Worm (Caenorhabditis elegans) whole organism, L3 larva: ENCODE measurements around the gene Y19D10B.8.

ENCODE experiments used
- ZK546.5 ChIP-seq: sonication (generic microtip); optimal IDR thresholded peaks from 2 replicates; lab custom pipeline; 2017; ENCODE audit warnings: missing biosample characterization, missing genetic modification characterization
- ama-1 ChIP-seq: fragments of 150-350 bp; optimal IDR thresholded peaks from 2 replicates; lab custom pipeline; 2018
- egl-27 ChIP-seq: sonication (generic microtip); optimal IDR thresholded peaks from 4 replicates; lab custom pipeline; 2017; ENCODE audit warnings: missing biosample characterization, missing genetic modification reagents, missing genetic modification characterization
- fos-1 ChIP-seq: fragments of 150-350 bp; optimal IDR thresholded peaks from 2 replicates; lab custom pipeline; 2014; ENCODE audit warnings: missing biosample characterization, missing genetic modification characterization
- lin-15B ChIP-seq: fragments of 150-350 bp; optimal IDR thresholded peaks from 2 replicates; lab custom pipeline; 2014; ENCODE audit warnings: missing biosample characterization, missing genetic modification characterization
- lin-39 ChIP-seq: fragments of 150-350 bp; optimal IDR thresholded peaks from 2 replicates; lab custom pipeline; 2018; ENCODE audit warnings: missing biosample characterization, missing genetic modification reagents, missing genetic modification characterization
- nhr-25 ChIP-seq: sonication (generic microtip); optimal IDR thresholded peaks from 2 replicates; lab custom pipeline; 2017; ENCODE audit warnings: missing biosample characterization, missing genetic modification characterization
- pha-4 ChIP-seq: fragments of 150-350 bp; optimal IDR thresholded peaks from 2 replicates; lab custom pipeline; 2014; ENCODE audit warnings: missing biosample characterization, missing genetic modification reagents, missing genetic modification characterization
- sea-2 ChIP-seq: fragments of 150-350 bp; sonication (generic microtip); optimal IDR thresholded peaks from 4 replicates; lab custom pipeline; 2014; ENCODE audit warnings: missing biosample characterization, missing genetic modification reagents, missing genetic modification characterization
- skn-1 ChIP-seq: fragments of 150-350 bp; optimal IDR thresholded peaks from 2 replicates; lab custom pipeline; 2014; ENCODE audit warnings: missing biosample characterization, missing genetic modification characterization
- unc-39 ChIP-seq: sonication (generic microtip); optimal IDR thresholded peaks from 4 replicates; lab custom pipeline; 2017; ENCODE audit warnings: missing biosample characterization, missing genetic modification characterization

ce11 chrV:2266958-2267357 lies 33.8 kb downstream of the Y19D10B.8 start, which contains the start of gene nhr-275:
- TF ChIP-seq fos-1 (no peak), egl-27 (tag; lab: Kevin White, UChicago) (no peak), lin-15B (tag; lab: Kevin White, UChicago) (no peak), ZK546.5 (tag; lab: Kevin White, UChicago) (no peak), nhr-25 (tag; lab: Kevin White, UChicago) (no peak), ama-1 (no peak), lin-39 (tag; lab: Kevin White, UChicago) (no peak), sea-2 (GFP tag; lab: Kevin White, UChicago) (no peak), pha-4 (no peak), unc-39 (tag; lab: Kevin White, UChicago) (no peak), skn-1 (tag; lab: Kevin White, UChicago) (no peak)
